Worm (Caenorhabditis elegans): ENCODE results near the gene try-4.

try-4 gene

DNA sequence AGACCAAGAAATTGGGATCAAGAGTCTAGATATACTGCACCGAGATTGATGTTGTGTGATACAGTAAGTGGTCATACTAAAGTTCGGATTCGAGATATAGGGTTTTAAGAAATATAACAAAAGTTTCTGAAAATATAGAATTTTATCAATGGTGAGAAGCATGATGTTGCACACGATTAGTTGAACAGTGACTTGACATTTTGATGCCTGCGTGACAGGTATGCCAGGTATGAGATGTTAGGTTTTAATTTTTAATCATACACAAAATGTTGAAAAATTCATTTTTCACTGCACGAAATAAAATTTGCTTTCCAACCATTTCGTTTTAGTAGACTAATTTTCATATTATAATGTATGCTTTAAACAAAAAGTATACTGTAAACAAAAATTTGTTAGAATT, 30.5 kb downstream of the try-4 start:
- TF ChIP-seq ztf-11 (tag; optimal IDR thresholded peaks at IDR 0.05) (no peak), ceh-83 (GFP tag; optimal IDR thresholded peaks at IDR 0.05) (no peak)

DNA sequence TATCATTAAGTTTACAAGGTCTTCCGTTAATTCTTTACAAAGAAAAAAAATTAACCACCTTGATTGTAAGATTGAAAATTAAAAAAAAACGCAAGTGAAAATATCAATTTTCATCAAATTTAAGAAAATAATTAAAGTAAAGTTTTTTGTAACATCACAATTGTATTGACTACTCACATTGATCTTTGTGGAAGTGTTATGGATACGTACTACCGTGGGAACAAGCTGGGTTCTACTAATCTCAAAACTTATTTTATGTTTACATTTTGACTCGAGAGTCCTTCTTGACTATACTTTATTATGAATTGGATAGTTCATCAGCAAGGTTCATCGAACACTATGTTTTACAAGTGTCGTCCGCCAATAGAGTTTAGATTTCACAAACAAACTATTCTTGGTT, 31.4 kb downstream of the try-4 start, which contains the start of gene num-1:
num-1 (plus strand) TSS at position 301 of the 400 bp plus-strand sequence.
- no peak for TF ChIP-seq zip-8 (tag; optimal IDR thresholded peaks at IDR 0.05)
- no peak for TF ChIP-seq lin-13 (tag; optimal IDR thresholded peaks at IDR 0.05)

DNA sequence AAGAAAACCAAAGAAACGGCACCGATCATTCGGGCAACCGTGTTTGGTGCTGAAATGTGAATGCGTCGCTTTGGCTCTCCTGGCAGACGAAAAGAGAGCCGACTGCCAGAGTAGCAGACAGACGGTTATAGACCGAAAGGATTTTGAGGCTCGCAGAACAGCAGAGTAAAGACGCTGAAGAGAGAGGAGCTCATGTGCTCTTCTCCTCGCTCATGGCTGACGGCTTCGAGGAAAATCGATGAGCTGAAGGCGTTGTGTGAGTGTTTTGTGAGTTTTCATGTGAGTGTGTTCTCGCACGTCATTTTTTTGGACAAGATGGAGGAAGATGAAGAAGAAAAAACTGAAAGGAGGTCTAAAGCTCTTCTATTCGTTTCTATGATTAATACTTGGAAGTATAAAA, 32.1 kb downstream of the try-4 start, which contains the start of gene sbt-1:
sbt-1 (minus strand) TSS at position 62 of the 400 bp plus-strand sequence.
- TF ChIP-seq M03D4.4 (tag; optimal IDR thresholded peaks at IDR 0.05), result no peak
- TF ChIP-seq lin-32 (GFP tag; optimal IDR thresholded peaks at IDR 0.05), result no peak
- no peak for TF ChIP-seq flh-1 (GFP tag; optimal IDR thresholded peaks at IDR 0.05)
- no peak for TF ChIP-seq tbx-8 (GFP tag; optimal IDR thresholded peaks at IDR 0.05)
- peak; percentile 70 for TF ChIP-seq ces-1 (GFP tag; optimal IDR thresholded peaks at IDR 0.05)
- TF ChIP-seq mep-1 (tag; optimal IDR thresholded peaks at IDR 0.05), result peak; percentile 5

DNA sequence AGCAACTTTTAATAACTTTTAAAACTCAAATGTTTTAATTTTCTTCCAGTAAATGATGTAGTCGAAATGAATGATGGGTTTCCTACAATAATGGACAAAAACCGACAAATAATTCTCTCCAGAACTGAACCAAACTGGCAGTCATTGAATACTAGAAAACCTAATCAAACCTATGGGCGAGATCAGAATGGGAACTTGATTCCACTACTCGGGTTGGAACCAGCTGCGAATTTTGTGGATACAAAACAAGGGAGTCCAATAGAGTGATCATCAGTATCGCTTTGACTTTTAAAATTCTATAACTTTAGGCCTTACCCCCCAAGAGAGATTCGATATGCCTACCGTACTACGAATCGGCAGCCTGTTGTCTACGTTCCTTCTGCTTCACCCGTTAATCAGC, 34.3 kb downstream of the try-4 start:
- TF ChIP-seq nhr-237 (tag; optimal IDR thresholded peaks at IDR 0.05) (no peak), pha-4 (tag; optimal IDR thresholded peaks at IDR 0.05) (no peak), zip-8 (tag; optimal IDR thresholded peaks at IDR 0.05) (no peak), nhr-28 (tag; optimal IDR thresholded peaks at IDR 0.05) (no peak), bed-3 (GFP tag; optimal IDR thresholded peaks at IDR 0.05) (no peak), unc-120 (tag; optimal IDR thresholded peaks at IDR 0.05; ENCODE audit: poor library complexity, severe bottlenecking) (no peak), elt-1 (tag; optimal IDR thresholded peaks at IDR 0.05; ENCODE audit: borderline replicate concordance, insufficient read depth) (no peak), drap-1 (GFP tag; optimal IDR thresholded peaks at IDR 0.05) (no peak)

DNA sequence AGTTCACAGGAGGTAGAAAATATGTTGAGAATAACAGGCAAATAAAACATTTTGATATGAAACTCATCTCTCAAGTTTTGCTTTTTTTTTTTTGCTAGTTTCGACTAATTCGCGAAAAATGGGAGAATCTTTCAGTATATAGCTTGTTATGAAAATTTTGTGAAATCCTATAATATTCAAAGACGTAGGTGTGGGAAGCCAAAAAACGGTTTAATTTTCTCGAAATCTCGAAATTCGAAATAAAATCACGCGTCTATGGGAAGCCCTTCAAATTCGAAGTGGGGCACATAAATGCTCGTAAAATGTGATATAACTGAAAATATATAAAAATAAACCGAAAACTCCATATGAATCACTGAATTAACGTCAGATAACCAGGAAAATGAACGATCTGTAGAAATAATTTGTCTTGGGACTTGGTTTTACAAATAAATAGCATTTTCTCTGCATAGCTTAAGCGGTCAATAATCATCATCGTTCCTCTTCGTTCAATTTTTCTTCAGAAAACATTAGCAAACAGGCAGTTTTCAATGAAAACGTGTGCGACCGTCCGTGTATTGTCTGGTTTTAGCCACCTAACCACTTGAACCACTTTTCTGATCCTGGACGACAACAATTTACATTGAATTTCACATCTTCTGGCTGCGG, 35.9 kb downstream of the try-4 start, which contains the start of the genes gcy-22 and grl-14:
gcy-22 (minus strand) TSS at position 101 of the 648 bp plus-strand sequence.
grl-14 (plus strand) TSS at position 598 of the 648 bp plus-strand sequence.
- TF ChIP-seq zip-8 (tag; optimal IDR thresholded peaks at IDR 0.05), result no peak

DNA sequence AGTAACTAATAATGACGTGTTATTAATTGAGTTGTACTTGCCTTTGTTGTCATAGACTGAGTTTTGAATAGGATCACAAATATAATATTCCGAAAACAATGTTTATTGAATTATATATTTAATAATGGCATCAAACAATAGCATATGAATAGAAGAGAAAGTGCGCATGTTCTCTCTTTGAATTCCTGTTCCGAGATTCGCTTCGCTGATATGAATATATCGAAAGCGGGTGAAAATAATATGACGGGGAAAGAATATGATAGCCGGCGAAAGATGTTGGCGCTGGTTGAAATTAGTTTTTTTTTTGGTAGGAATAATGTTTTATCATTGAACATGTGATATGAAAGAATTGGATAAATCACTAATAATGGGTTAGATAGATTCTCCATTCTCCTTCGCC, 40.9 kb downstream of the try-4 start, which contains the start of gene T03D8.6:
T03D8.6 (minus strand) TSS at position 298 of the 400 bp plus-strand sequence.
- no peak for TF ChIP-seq ham-2 (GFP tag; optimal IDR thresholded peaks at IDR 0.05)
- no peak for TF ChIP-seq drap-1 (GFP tag; optimal IDR thresholded peaks at IDR 0.05)
- no peak for TF ChIP-seq elt-1 (tag; optimal IDR thresholded peaks at IDR 0.05; ENCODE audit: borderline replicate concordance, insufficient read depth)
- TF ChIP-seq nhr-12 (tag; optimal IDR thresholded peaks at IDR 0.05), result no peak
- TF ChIP-seq unc-120 (tag; optimal IDR thresholded peaks at IDR 0.05; ENCODE audit: poor library complexity, severe bottlenecking), result no peak
- TF ChIP-seq M03D4.4 (tag; optimal IDR thresholded peaks at IDR 0.05), result no peak
- TF ChIP-seq blmp-1 (tag; optimal IDR thresholded peaks at IDR 0.05), result peak; percentile 79
- TF ChIP-seq ces-1 (GFP tag; optimal IDR thresholded peaks at IDR 0.05), result peak; percentile 19
- TF ChIP-seq bed-3 (GFP tag; optimal IDR thresholded peaks at IDR 0.05), result no peak
- no peak for TF ChIP-seq elt-3 (tag; optimal IDR thresholded peaks at IDR 0.05)

DNA sequence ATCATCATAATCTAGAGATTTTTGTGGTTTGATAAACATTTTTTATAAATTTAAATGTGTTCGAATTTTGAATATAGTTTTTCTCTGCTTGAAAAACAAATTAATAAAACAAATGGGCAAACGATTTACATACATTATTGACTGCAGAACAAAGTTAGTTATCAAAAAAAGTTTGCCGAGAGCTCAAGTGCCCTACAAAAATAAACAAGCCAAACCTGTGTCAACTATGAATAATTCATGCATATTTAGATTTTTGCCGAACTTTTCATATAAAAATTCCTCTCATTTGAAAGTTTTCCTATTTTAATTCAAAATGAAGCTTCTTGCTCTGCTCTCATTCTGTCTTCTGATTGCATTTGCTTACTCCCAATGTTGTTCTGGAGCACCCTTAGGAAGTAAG, 45.1 kb downstream of the try-4 start, which contains the start of gene sshk-1:
sshk-1 (plus strand) TSS at position 301 of the 400 bp plus-strand sequence.
- no peak for TF ChIP-seq ceh-43 (GFP tag; optimal IDR thresholded peaks at IDR 0.05)
- no peak for TF ChIP-seq lsy-2 (tag; optimal IDR thresholded peaks at IDR 0.05)
- no peak for TF ChIP-seq unc-120 (tag; optimal IDR thresholded peaks at IDR 0.05; ENCODE audit: poor library complexity, severe bottlenecking)
- TF ChIP-seq tbx-8 (GFP tag; optimal IDR thresholded peaks at IDR 0.05), result no peak
- no peak for TF ChIP-seq mls-2 (tag; optimal IDR thresholded peaks at IDR 0.05)
- no peak for TF ChIP-seq ceh-83 (GFP tag; optimal IDR thresholded peaks at IDR 0.05)
- no peak for TF ChIP-seq cnd-1 (tag; optimal IDR thresholded peaks at IDR 0.05)
- TF ChIP-seq lin-32 (GFP tag; optimal IDR thresholded peaks at IDR 0.05), result no peak
- TF ChIP-seq snpc-4 (tag; optimal IDR thresholded peaks at IDR 0.05), result no peak
- no peak for TF ChIP-seq elt-3 (tag; optimal IDR thresholded peaks at IDR 0.05)
- no peak for TF ChIP-seq unc-39 (tag; optimal IDR thresholded peaks at IDR 0.05)
- no peak for TF ChIP-seq flh-1 (GFP tag; optimal IDR thresholded peaks at IDR 0.05)
- TF ChIP-seq sem-2 (GFP tag; optimal IDR thresholded peaks at IDR 0.05), result no peak
- TF ChIP-seq nhr-2 (tag; optimal IDR thresholded peaks at IDR 0.05), result no peak
- no peak for TF ChIP-seq lin-13 (tag; optimal IDR thresholded peaks at IDR 0.05)
- TF ChIP-seq bed-3 (GFP tag; optimal IDR thresholded peaks at IDR 0.05), result no peak
- no peak for TF ChIP-seq sptf-1 (tag; optimal IDR thresholded peaks at IDR 0.05)
- TF ChIP-seq blmp-1 (tag; optimal IDR thresholded peaks at IDR 0.05), result no peak
- no peak for TF ChIP-seq nhr-76 (tag; optimal IDR thresholded peaks at IDR 0.05)
- TF ChIP-seq zip-8 (tag; optimal IDR thresholded peaks at IDR 0.05), result no peak
